Fruit fly (Drosophila melanogaster): ENCODE data around the gene CG45428.
A peak's percentile ranks its signal among the peaks of the same experiment; 100 is the strongest.

The CG45428 gene

DNA sequence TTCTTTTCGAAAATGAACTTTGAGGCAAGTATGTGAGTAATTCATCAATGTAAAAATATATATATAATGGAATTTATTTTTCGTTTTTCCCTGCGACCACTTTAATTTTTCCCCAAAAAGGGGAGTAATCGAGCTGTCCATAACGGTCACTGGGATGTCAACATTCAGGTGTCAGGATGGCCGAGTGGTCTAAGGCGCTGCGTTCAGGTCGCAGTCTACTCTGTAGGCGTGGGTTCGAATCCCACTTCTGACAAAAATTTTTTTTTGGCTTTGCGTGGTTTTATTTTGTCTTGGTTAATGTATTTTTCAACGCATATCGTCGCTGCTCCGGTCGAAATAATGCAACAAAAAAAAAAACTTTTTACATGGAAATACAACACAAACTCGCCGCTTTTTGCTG is 6.2 kb upstream of the CG45428 start:
- no peak for TF ChIP-seq CG7368 (GFP tag; optimal IDR thresholded peaks at IDR 0.05)
- no peak for TF ChIP-seq OdsH (GFP tag; optimal IDR thresholded peaks at IDR 0.05)
- peak; percentile 55 for TF ChIP-seq svp (GFP tag)
- TF ChIP-seq CG10669 (GFP tag; optimal IDR thresholded peaks at IDR 0.05), result no peak
- TF ChIP-seq topi (GFP tag; optimal IDR thresholded peaks at IDR 0.05), result no peak
- TF ChIP-seq dsx (GFP tag; optimal IDR thresholded peaks at IDR 0.05; ENCODE audit: poor library complexity, severe bottlenecking), result no peak
- no peak for TF ChIP-seq pdm3 (GFP tag; optimal IDR thresholded peaks at IDR 0.05)
- TF ChIP-seq CG8632 (GFP tag; optimal IDR thresholded peaks at IDR 0.05), result no peak
- TF ChIP-seq Eip78C (GFP tag), result peak; percentile 40
- TF ChIP-seq Met (GFP tag; optimal IDR thresholded peaks at IDR 0.05), result no peak
- no peak for TF ChIP-seq Ets96B (tag; optimal IDR thresholded peaks at IDR 0.05)
- no peak for TF ChIP-seq CG6808 (GFP tag; optimal IDR thresholded peaks at IDR 0.05)
- TF ChIP-seq net (GFP tag; optimal IDR thresholded peaks at IDR 0.05), result no peak
- no peak for TF ChIP-seq CG31627 (GFP tag; optimal IDR thresholded peaks at IDR 0.05)
- TF ChIP-seq Sox14 (GFP tag; optimal IDR thresholded peaks at IDR 0.05), result no peak
- no peak for TF ChIP-seq CG11762 (GFP tag; optimal IDR thresholded peaks at IDR 0.05; ENCODE audit: insufficient read depth)

DNA sequence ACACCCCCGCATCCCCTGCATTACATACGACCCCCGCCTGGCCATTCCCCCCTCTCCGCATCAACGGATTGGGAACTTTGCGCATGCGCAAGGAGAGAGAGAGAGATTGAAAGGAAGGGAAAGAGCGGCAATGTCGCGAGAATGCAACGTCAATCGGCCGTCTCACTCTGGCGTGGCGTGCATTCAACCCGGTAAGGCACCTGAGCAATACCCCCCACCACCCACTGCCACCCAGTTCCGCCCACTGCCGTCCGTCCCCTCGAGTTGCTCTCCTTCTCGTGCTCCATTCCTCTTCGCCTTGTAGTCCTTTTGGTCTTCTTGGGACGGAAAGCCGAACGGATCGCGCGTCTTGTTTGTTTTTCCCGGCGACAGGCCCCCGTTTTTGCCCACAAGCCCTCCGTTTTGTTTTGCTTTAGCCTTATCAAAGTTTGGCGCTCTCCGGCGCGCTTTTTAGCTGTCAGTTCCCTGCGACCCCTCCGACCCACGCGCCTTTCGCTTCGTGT is 2.9 kb upstream of the CG45428 start:
- TF ChIP-seq Sox14 (GFP tag; optimal IDR thresholded peaks at IDR 0.05) (peak; percentile 26), acj6 (GFP tag; optimal IDR thresholded peaks at IDR 0.05) (no peak), CG31627 (GFP tag; optimal IDR thresholded peaks at IDR 0.05) (no peak), CG1621 (tag; optimal IDR thresholded peaks at IDR 0.05) (peak; percentile 73), Hr38 (GFP tag; optimal IDR thresholded peaks at IDR 0.05) (no peak), CG8319 (GFP tag; optimal IDR thresholded peaks at IDR 0.05) (no peak), CG7368 (GFP tag; optimal IDR thresholded peaks at IDR 0.05) (peak; percentile 44), topi (GFP tag; optimal IDR thresholded peaks at IDR 0.05) (peak; percentile 27), CG10669 (GFP tag; optimal IDR thresholded peaks at IDR 0.05) (peak; percentile 16), fkh (GFP tag; optimal IDR thresholded peaks at IDR 0.05) (peak; percentile 20), ss (GFP tag; optimal IDR thresholded peaks at IDR 0.05) (peak; percentile 79 to 80), spab (GFP tag; optimal IDR thresholded peaks at IDR 0.05) (peak; percentile 69), CG11902 (GFP tag; optimal IDR thresholded peaks at IDR 0.05) (no peak), Hr39 (GFP tag; optimal IDR thresholded peaks at IDR 0.05) (no peak), Eip75B (GFP tag; optimal IDR thresholded peaks at IDR 0.05) (peak; percentile 24), CG16779 (tag; optimal IDR thresholded peaks at IDR 0.05) (peak; percentile 11), CG8632 (GFP tag; optimal IDR thresholded peaks at IDR 0.05) (peak; percentile 1), fd59A (GFP tag; optimal IDR thresholded peaks at IDR 0.05) (peak; percentile 46), lz (GFP tag; optimal IDR thresholded peaks at IDR 0.05) (no peak), CG9139 (GFP tag; optimal IDR thresholded peaks at IDR 0.05) (peak; percentile 74), CG15336 (GFP tag; IDR thresholded peaks at IDR 0.05) (0 out of 2 replicates have a peak, but pooled peaks have one; percentile 17), net (GFP tag; optimal IDR thresholded peaks at IDR 0.05) (peak; percentile 16), CG11762 (GFP tag; optimal IDR thresholded peaks at IDR 0.05; ENCODE audit: insufficient read depth) (peak; percentile 19), CG6808 (GFP tag; optimal IDR thresholded peaks at IDR 0.05) (peak; percentile 75), OdsH (GFP tag; optimal IDR thresholded peaks at IDR 0.05) (no peak), esn (GFP tag; optimal IDR thresholded peaks at IDR 0.05) (no peak), Sox15 (GFP tag; optimal IDR thresholded peaks at IDR 0.05) (no peak), salr (GFP tag; optimal IDR thresholded peaks at IDR 0.05) (peak; percentile 8 to 51), vri (GFP tag; optimal IDR thresholded peaks at IDR 0.05) (peak; percentile 72), CG6276 (GFP tag; optimal IDR thresholded peaks at IDR 0.05) (peak; percentile 26), Eip93F (GFP tag; optimal IDR thresholded peaks at IDR 0.05) (no peak), Gug (GFP tag; IDR thresholded peaks at IDR 0.05) (0 out of 2 replicates have a peak, but pooled peaks have one; percentile 9), pdm3 (GFP tag; optimal IDR thresholded peaks at IDR 0.05) (no peak), fd85E (GFP tag; optimal IDR thresholded peaks at IDR 0.05) (no peak), CG3919 (GFP tag; optimal IDR thresholded peaks at IDR 0.05) (peak; percentile 21), svp (GFP tag) (peak; percentile 87), Ets21C (GFP tag; optimal IDR thresholded peaks at IDR 0.05) (no peak), Ets96B (tag; optimal IDR thresholded peaks at IDR 0.05) (peak; percentile 46), eg (GFP tag; IDR thresholded peaks at IDR 0.05) (peak; percentile 57), CG6854 (GFP tag; optimal IDR thresholded peaks at IDR 0.05) (peak; percentile 74), CG6163 (GFP tag; IDR thresholded peaks at IDR 0.05) (peak; percentile 73; the same call in 2 of the 3 replicates), Met (GFP tag; optimal IDR thresholded peaks at IDR 0.05) (peak; percentile 27), CG34406 (GFP tag; optimal IDR thresholded peaks at IDR 0.05) (peak; percentile 33), dac (GFP tag; optimal IDR thresholded peaks at IDR 0.05) (peak; percentile 13), Blimp-1 (GFP tag; optimal IDR thresholded peaks at IDR 0.05) (peak; percentile 72)
